Fruit fly (Drosophila melanogaster) whole organism, embryonic: ENCODE measurements around the gene cu.

Source experiments
- Abd-B ChIP-seq: fragments of 200-800 bp; sonication (Bioruptor generic); optimal IDR thresholded peaks from 2 replicates; lab custom pipeline; 2018; ENCODE audit warnings: missing biosample characterization, mild to moderate bottlenecking, missing genetic modification characterization, moderate library complexity
- B-H2 ChIP-seq: fragments of 200-800 bp; sonication (Bioruptor generic); optimal IDR thresholded peaks from 2 replicates; lab custom pipeline; 2018; ENCODE audit warnings: missing biosample characterization, mild to moderate bottlenecking, missing genetic modification characterization
- BtbVII ChIP-seq: fragments of 200-800 bp; sonication (Bioruptor generic); optimal IDR thresholded peaks from 3 replicates; lab custom pipeline; 2017; ENCODE audit warnings: missing biosample characterization, mild to moderate bottlenecking, missing genetic modification characterization
- Bteb2 ChIP-seq: fragments of 200-800 bp; sonication (Bioruptor generic); optimal IDR thresholded peaks from 2 replicates; lab custom pipeline; 2016; ENCODE audit warnings: missing biosample characterization, missing genetic modification characterization
- CG10147 ChIP-seq: fragments of 200-800 bp; sonication (Bioruptor generic); optimal IDR thresholded peaks from 2 replicates; lab custom pipeline; 2019; ENCODE audit warnings: missing biosample characterization, mild to moderate bottlenecking, missing genetic modification characterization, moderate library complexity
- CG11247 ChIP-seq: fragments of 200-800 bp; sonication (Bioruptor generic); IDR thresholded peaks from 2 replicates; pipeline ENCODE4 v1.3.6; 2022; ENCODE audit warnings: missing biosample characterization, missing genetic modification characterization
- CG11723 ChIP-seq: fragments of 200-800 bp; sonication (Bioruptor generic); optimal IDR thresholded peaks from 2 replicates; lab custom pipeline; 2017; ENCODE audit warnings: missing biosample characterization, mild to moderate bottlenecking, missing genetic modification characterization
- CG12219 ChIP-seq: fragments of 200-800 bp; sonication (Bioruptor generic); optimal IDR thresholded peaks from 3 replicates; lab custom pipeline; 2018; ENCODE audit warnings: missing biosample characterization, mild to moderate bottlenecking, missing genetic modification characterization
- CG13287 ChIP-seq: fragments of 200-800 bp; sonication (Bioruptor generic); IDR thresholded peaks from 2 replicates; pipeline ENCODE4 v1.3.6; 2022; ENCODE audit warnings: missing biosample characterization, missing genetic modification characterization; ENCODE audit not compliant: partially characterized antibody
- CG1603 ChIP-seq: fragments of 200-800 bp; sonication (Bioruptor generic); optimal IDR thresholded peaks from 2 replicates; lab custom pipeline; 2019; ENCODE audit warnings: missing biosample characterization, mild to moderate bottlenecking, missing genetic modification characterization, moderate library complexity
- CG17361 ChIP-seq: fragments of 200-800 bp; sonication (Bioruptor generic); IDR thresholded peaks from 3 replicates; pipeline ENCODE4 v1.3.6; 2022; ENCODE audit warnings: missing biosample characterization, missing genetic modification characterization
- CG1832 ChIP-seq: fragments of 200-800 bp; sonication (Bioruptor generic); optimal IDR thresholded peaks from 2 replicates; lab custom pipeline; 2017; ENCODE audit warnings: missing biosample characterization, mild to moderate bottlenecking, missing genetic modification characterization, inconsistent platforms
- CG3163 ChIP-seq: fragments of 200-800 bp; sonication (Bioruptor generic); optimal IDR thresholded peaks from 3 replicates; lab custom pipeline; 2016; ENCODE audit warnings: missing biosample characterization, missing genetic modification characterization
- CG34224 ChIP-seq: fragments of 200-800 bp; sonication (Bioruptor generic); IDR thresholded peaks from 3 replicates; pipeline ENCODE4 v1.3.6; 2022; ENCODE audit warnings: missing biosample characterization, missing genetic modification characterization; ENCODE audit not compliant: partially characterized antibody
- CG4404 ChIP-seq: fragments of 200-800 bp; sonication (Bioruptor generic); IDR thresholded peaks from 2 replicates; pipeline ENCODE4 v1.3.6; 2022; ENCODE audit warnings: missing biosample characterization, missing genetic modification characterization
- CG6791 ChIP-seq: fragments of 200-800 bp; sonication (Bioruptor generic); IDR thresholded peaks from 3 replicates; pipeline ENCODE4 v1.3.6; 2022; ENCODE audit warnings: missing biosample characterization, missing genetic modification characterization; ENCODE audit not compliant: partially characterized antibody
- CG8478 ChIP-seq: fragments of >200 bp; optimal IDR thresholded peaks from 2 replicates; lab custom pipeline; 2018
- CG8944 ChIP-seq: fragments of 200-800 bp; sonication (Bioruptor generic); optimal IDR thresholded peaks from 3 replicates; lab custom pipeline; 2016; ENCODE audit warnings: missing biosample characterization, missing genetic modification characterization
- Camta ChIP-seq: fragments of 200-800 bp; sonication (Bioruptor generic); optimal IDR thresholded peaks from 2 replicates; lab custom pipeline; 2016; ENCODE audit warnings: missing biosample characterization, missing genetic modification characterization
- D19B ChIP-seq: fragments of 200-800 bp; sonication (Bioruptor generic); optimal IDR thresholded peaks from 2 replicates; lab custom pipeline; 2017; ENCODE audit warnings: missing biosample characterization, mild to moderate bottlenecking, missing genetic modification characterization
- Doc3 ChIP-seq: fragments of 200-800 bp; sonication (Bioruptor generic); IDR thresholded peaks from 3 replicates; pipeline ENCODE4 v1.3.6; 2022; ENCODE audit warnings: missing biosample characterization, missing genetic modification characterization; ENCODE audit not compliant: partially characterized antibody
- Drgx ChIP-seq: fragments of 200-800 bp; sonication (Bioruptor generic); IDR thresholded peaks from 2 replicates; pipeline ENCODE4 v1.3.6; 2022; ENCODE audit warnings: missing biosample characterization, missing genetic modification characterization
- Fer1 ChIP-seq: fragments of 200-800 bp; sonication (Bioruptor generic); optimal IDR thresholded peaks from 2 replicates; lab custom pipeline; 2017; ENCODE audit warnings: missing biosample characterization, mild to moderate bottlenecking, missing genetic modification characterization
- Fer2 ChIP-seq: fragments of 200-800 bp; sonication (Bioruptor generic); optimal IDR thresholded peaks from 2 replicates; lab custom pipeline; 2018; ENCODE audit warnings: missing biosample characterization, mild to moderate bottlenecking, missing genetic modification characterization, moderate library complexity
- Hey ChIP-seq: fragments of 200-800 bp; sonication (Bioruptor generic); optimal IDR thresholded peaks from 3 replicates; lab custom pipeline; 2018; ENCODE audit warnings: missing biosample characterization, mild to moderate bottlenecking, missing genetic modification characterization
- Lim3 ChIP-seq: fragments of 200-800 bp; sonication (Bioruptor generic); IDR thresholded peaks from 2 replicates; pipeline ENCODE4 v1.3.6; 2022; ENCODE audit warnings: missing biosample characterization, missing genetic modification characterization
- Meics ChIP-seq: fragments of 200-800 bp; sonication (Bioruptor generic); optimal IDR thresholded peaks from 2 replicates; lab custom pipeline; 2017; ENCODE audit warnings: missing biosample characterization, mild to moderate bottlenecking, missing genetic modification characterization
- NFAT ChIP-seq: fragments of 200-800 bp; sonication (Bioruptor generic); IDR thresholded peaks from 2 replicates; pipeline ENCODE4 v1.3.6; 2022; ENCODE audit warnings: missing biosample characterization, missing genetic modification characterization
- Oaz ChIP-seq: fragments of 200-800 bp; sonication (Bioruptor generic); IDR thresholded peaks from 2 replicates; pipeline ENCODE4 v1.3.6; 2022; ENCODE audit warnings: missing biosample characterization, missing genetic modification characterization
- PHDP ChIP-seq: fragments of 200-800 bp; sonication (Bioruptor generic); optimal IDR thresholded peaks from 3 replicates; lab custom pipeline; 2018; ENCODE audit warnings: missing biosample characterization, mild to moderate bottlenecking, missing genetic modification characterization, moderate library complexity
- Sry-β ChIP-seq: fragments of 200-800 bp; sonication (Bioruptor generic); optimal IDR thresholded peaks from 2 replicates; lab custom pipeline; 2018; ENCODE audit warnings: missing biosample characterization, mild to moderate bottlenecking, missing genetic modification characterization, moderate library complexity
- Sry-δ ChIP-seq: fragments of 200-800 bp; sonication (Bioruptor generic); optimal IDR thresholded peaks from 2 replicates; lab custom pipeline; 2016; ENCODE audit warnings: missing biosample characterization, missing genetic modification characterization
- Ssrp ChIP-seq: fragments of 200-800 bp; sonication (Bioruptor generic); optimal IDR thresholded peaks from 2 replicates; lab custom pipeline; 2018; ENCODE audit warnings: missing biosample characterization, mild to moderate bottlenecking, missing genetic modification characterization, moderate library complexity
- Xbp1 ChIP-seq: fragments of 200-800 bp; sonication (Bioruptor generic); optimal IDR thresholded peaks from 3 replicates; lab custom pipeline; 2016; ENCODE audit warnings: missing biosample characterization, mild to moderate bottlenecking, missing genetic modification characterization
- az2 ChIP-seq: fragments of 200-800 bp; sonication (Bioruptor generic); optimal IDR thresholded peaks from 3 replicates; lab custom pipeline; 2016; ENCODE audit warnings: missing biosample characterization, missing genetic modification characterization
- bcd ChIP-seq: fragments of 200-800 bp; sonication (Bioruptor generic); optimal IDR thresholded peaks from 2 replicates; lab custom pipeline; 2017; ENCODE audit warnings: missing biosample characterization, mild to moderate bottlenecking, missing genetic modification characterization
- bowl ChIP-seq: fragments of 200-800 bp; sonication (Bioruptor generic); IDR thresholded peaks from 2 replicates; pipeline ENCODE4 v1.3.6; 2022; ENCODE audit warnings: missing biosample characterization, missing genetic modification characterization
- btn ChIP-seq: fragments of 200-800 bp; sonication (Bioruptor generic); optimal IDR thresholded peaks from 2 replicates; lab custom pipeline; 2016; ENCODE audit warnings: missing biosample characterization, missing genetic modification characterization
- cg ChIP-seq: fragments of 200-800 bp; sonication (Bioruptor generic); optimal IDR thresholded peaks from 3 replicates; lab custom pipeline; 2019; ENCODE audit warnings: missing biosample characterization, mild to moderate bottlenecking, missing genetic modification characterization, moderate library complexity
- dmrt99B ChIP-seq: fragments of 200-800 bp; sonication (Bioruptor generic); optimal IDR thresholded peaks from 2 replicates; lab custom pipeline; 2018; ENCODE audit warnings: missing biosample characterization, mild to moderate bottlenecking, missing genetic modification characterization, moderate library complexity
- grau ChIP-seq: fragments of 200-800 bp; optimal IDR thresholded peaks from 3 replicates; lab custom pipeline; 2019; ENCODE audit warnings: missing biosample characterization, mild to moderate bottlenecking, missing genetic modification characterization, moderate library complexity
- hth ChIP-seq: fragments of >200 bp; optimal IDR thresholded peaks from 2 replicates; lab custom pipeline; 2017; ENCODE audit warnings: inconsistent platforms
- insv ChIP-seq, 2 experiments: fragments of 200-800 bp; sonication (Bioruptor generic); optimal IDR thresholded peaks; 3 replicates each; lab custom pipeline; 2016 to 2018; ENCODE audit warnings: missing biosample characterization in 2 of 2, missing genetic modification characterization in 2 of 2
- klu ChIP-seq: fragments of 200-800 bp; sonication (Bioruptor generic); IDR thresholded peaks from 2 replicates; pipeline ENCODE4 v1.3.6; 2022; ENCODE audit warnings: missing biosample characterization, missing genetic modification characterization
- nerfin-2 ChIP-seq: fragments of 200-800 bp; sonication (Bioruptor generic); IDR thresholded peaks from 2 replicates; pipeline ENCODE4 v1.3.6; 2022; ENCODE audit warnings: missing biosample characterization, missing genetic modification characterization; ENCODE audit not compliant: partially characterized antibody
- pan ChIP-seq, 4 experiments: fragments of >200 bp in 3 of 4; fragments of 200-800 bp in 1 of 4; sonication (Bioruptor generic) in 1 of 4; optimal IDR thresholded peaks in 3 of 4; IDR thresholded peaks in 1 of 4; 2 replicates each; pipeline versions ENCODE4 v1.3.6 to Lab custom; 2017 to 2022; ENCODE audit warnings: missing biosample characterization in 2 of 4, missing genetic modification characterization in 2 of 4, mixed read lengths in 1 of 4
- pnt ChIP-seq: fragments of 200-800 bp; sonication (Bioruptor generic); optimal IDR thresholded peaks from 3 replicates; lab custom pipeline; 2016; ENCODE audit warnings: missing biosample characterization, missing genetic modification characterization
- salm ChIP-seq: fragments of 200-800 bp; sonication (Bioruptor generic); optimal IDR thresholded peaks from 2 replicates; lab custom pipeline; 2018; ENCODE audit warnings: missing biosample characterization, mild to moderate bottlenecking, missing genetic modification characterization
- tap ChIP-seq: fragments of 200-800 bp; optimal IDR thresholded peaks from 3 replicates; lab custom pipeline; 2019; ENCODE audit warnings: missing biosample characterization, mild to moderate bottlenecking, missing genetic modification characterization, moderate library complexity
- tio ChIP-seq: fragments of 200-800 bp; sonication (Bioruptor generic); optimal IDR thresholded peaks from 2 replicates; lab custom pipeline; 2017; ENCODE audit warnings: missing biosample characterization, missing genetic modification characterization, inconsistent platforms
- ttk ChIP-seq: fragments of 200-800 bp; sonication (Bioruptor generic); IDR thresholded peaks from 2 replicates; pipeline ENCODE4 v2.1.2; 2022; ENCODE audit warnings: missing biosample characterization, missing genetic modification characterization

Gene cu

dm6 chr3R:11198062-11198472 lies 675 bp downstream of the cu start:
- no peak for TF ChIP-seq nerfin-2
- peak; percentile 46 for TF ChIP-seq Hey (tag; lab: Kevin White, UChicago)
- peak; percentile 12 for TF ChIP-seq bcd (GFP tag; lab: Kevin White, UChicago)
- peak; percentile 52 for TF ChIP-seq ttk
- peak; percentile 15 for TF ChIP-seq grau (tag; lab: Kevin White, UChicago)
- TF ChIP-seq CG8478 (lab: Kevin White, UChicago): no peak
- TF ChIP-seq CG1603 (tag; lab: Kevin White, UChicago): no peak
- TF ChIP-seq Camta (GFP tag; lab: Kevin White, UChicago): no peak
- no peak for TF ChIP-seq Sry-β
- TF ChIP-seq PHDP (tag; lab: Kevin White, UChicago): no peak
- no peak for TF ChIP-seq Fer1 (GFP tag; lab: Kevin White, UChicago)
- no peak for TF ChIP-seq pnt (GFP tag; lab: Kevin White, UChicago)
- no peak for TF ChIP-seq CG12219 (GFP tag; lab: Kevin White, UChicago)
- no peak for TF ChIP-seq CG4404 (GFP tag; lab: Robert Waterston, UW)
- no peak for TF ChIP-seq CG11247
- TF ChIP-seq Xbp1 (GFP tag; lab: Kevin White, UChicago): peak; percentile 23
- TF ChIP-seq B-H2 (GFP tag; lab: Kevin White, UChicago): no peak
- TF ChIP-seq CG3163 (GFP tag; lab: Kevin White, UChicago): peak; percentile 43
- TF ChIP-seq CG17361 (GFP tag; lab: Robert Waterston, UW): no peak
- 0 out of 2 replicates have a peak, but pooled peaks have one; percentile 11 for TF ChIP-seq CG13287 (GFP tag; lab: Robert Waterston, UW)
- peak; percentile 25 for TF ChIP-seq cg (GFP tag; lab: Kevin White, UChicago)
- no peak for TF ChIP-seq D19B (GFP tag; lab: Kevin White, UChicago)
- TF ChIP-seq tio: no peak
- no peak for TF ChIP-seq CG8944 (GFP tag; lab: Kevin White, UChicago)
- TF ChIP-seq dmrt99B (tag; lab: Kevin White, UChicago): peak; percentile 27
- TF ChIP-seq hth (lab: Kevin White, UChicago): no peak
- no peak for TF ChIP-seq Bteb2 (GFP tag; lab: Kevin White, UChicago)
- no peak for TF ChIP-seq Sry-δ (GFP tag; lab: Kevin White, UChicago)
- TF ChIP-seq insv (GFP tag; optimal IDR thresholded peaks at IDR 0.05; lab: Kevin White, UChicago): no peak
- no peak for TF ChIP-seq Meics
- no peak for TF ChIP-seq bowl (GFP tag; lab: Robert Waterston, UW)
- no peak for TF ChIP-seq Abd-B (GFP tag; lab: Kevin White, UChicago)
- TF ChIP-seq az2: no peak
- no peak for TF ChIP-seq Fer2
- no peak for TF ChIP-seq Oaz (GFP tag; lab: Robert Waterston, UW)
- TF ChIP-seq CG1832: peak; percentile 76
- TF ChIP-seq BtbVII (GFP tag; lab: Kevin White, UChicago): peak; percentile 19
- TF ChIP-seq Drgx: peak; percentile 47; the same call in 1 of the 2 replicates
- no peak for TF ChIP-seq CG34224
- TF ChIP-seq Ssrp (tag; lab: Kevin White, UChicago): no peak
- TF ChIP-seq btn (GFP tag; lab: Kevin White, UChicago): no peak
- peak; percentile 60; the same call in 1 of the 2 replicates for TF ChIP-seq NFAT
- no peak for TF ChIP-seq CG6791 (GFP tag; lab: Robert Waterston, UW)
- TF ChIP-seq tap (tag; lab: Kevin White, UChicago): no peak
- no peak for TF ChIP-seq pan (optimal IDR thresholded peaks at IDR 0.05; lab: Kevin White, UChicago)
- peak in 1 of 2 experiments; percentile 39 for TF ChIP-seq pan (GFP tag; optimal IDR thresholded peaks at IDR 0.05 in 1 of 2, IDR thresholded peaks at IDR 0.05 in 1 of 2)
- TF ChIP-seq Lim3 (GFP tag; lab: Robert Waterston, UW): no peak
- no peak for TF ChIP-seq klu
- TF ChIP-seq CG10147 (GFP tag; lab: Kevin White, UChicago): no peak
- no peak for TF ChIP-seq CG11723
- no peak for TF ChIP-seq Doc3 (GFP tag; lab: Robert Waterston, UW)
- TF ChIP-seq salm (tag; lab: Kevin White, UChicago): no peak
